Worm (Caenorhabditis elegans): ENCODE results near the gene C16B8.2.

DNA sequence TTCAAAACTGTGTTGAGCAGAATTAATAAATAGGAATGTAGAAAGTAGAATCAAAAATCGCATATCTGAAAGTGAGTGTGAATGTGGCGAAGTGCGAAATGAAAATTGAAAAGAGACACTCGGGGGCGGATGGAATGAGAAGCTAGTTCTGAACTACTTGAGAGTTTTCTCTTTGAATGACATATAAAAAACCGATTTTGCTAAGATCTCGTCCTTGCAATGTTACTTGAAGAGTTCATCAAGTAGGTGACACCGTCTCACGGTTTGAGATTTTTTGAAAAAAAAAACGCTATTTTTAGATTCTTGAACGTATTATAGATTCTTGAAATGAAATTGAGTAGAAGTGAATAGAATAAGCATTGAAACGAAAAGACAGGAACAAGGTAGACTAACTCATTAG, at the start of gene C16B8.2:
- TF ChIP-seq ama-1 (optimal IDR thresholded peaks at IDR 0.05) (no peak), fax-1 (tag; optimal IDR thresholded peaks at IDR 0.05) (no peak), npax-4 (tag; optimal IDR thresholded peaks at IDR 0.05) (no peak), ets-4 (tag; optimal IDR thresholded peaks at IDR 0.05) (no peak), nhr-11 (tag; optimal IDR thresholded peaks at IDR 0.05) (no peak), unc-55 (GFP tag; optimal IDR thresholded peaks at IDR 0.05) (no peak), nhr-232 (tag; optimal IDR thresholded peaks at IDR 0.05) (no peak), ceh-31 (tag; optimal IDR thresholded peaks at IDR 0.05) (no peak), tbx-2 (tag; optimal IDR thresholded peaks at IDR 0.05) (no peak), hlh-13 (GFP tag; optimal IDR thresholded peaks at IDR 0.05) (no peak)

Data from whole organism, late embryonic.